Fruit fly (Drosophila melanogaster): ENCODE results near the gene in.

DNA sequence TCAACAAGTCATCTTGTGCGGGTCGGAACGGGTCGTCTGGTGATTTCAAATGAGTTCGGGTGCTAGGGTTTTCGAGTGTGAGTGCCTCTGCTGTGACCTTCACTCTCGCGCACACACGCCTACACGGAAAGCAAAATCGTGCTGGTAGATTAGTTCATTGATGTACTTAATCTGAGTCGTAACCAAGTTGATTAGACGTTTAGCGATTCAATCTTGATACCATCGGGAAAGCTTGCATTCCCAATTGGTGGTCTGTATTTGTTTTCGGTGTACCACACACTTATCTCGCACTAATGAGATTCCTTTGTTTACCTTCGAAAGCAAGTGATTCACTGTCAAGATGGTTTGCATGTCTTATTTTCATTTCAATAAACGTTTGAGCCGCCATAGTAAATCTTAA, 22.0 kb downstream of the in start:
- TF ChIP-seq CG16779 (tag; optimal IDR thresholded peaks at IDR 0.05) (no peak), topi (GFP tag; optimal IDR thresholded peaks at IDR 0.05) (no peak), fd59A (GFP tag; optimal IDR thresholded peaks at IDR 0.05) (no peak), net (GFP tag; optimal IDR thresholded peaks at IDR 0.05) (no peak), Gug (GFP tag; IDR thresholded peaks at IDR 0.05) (no peak), Ets21C (GFP tag; optimal IDR thresholded peaks at IDR 0.05) (no peak)

Data from whole organism, prepupa.